Fruit fly (Drosophila melanogaster) whole organism, embryonic: ENCODE data around the gene Atu.

Source experiments
- B-H1 ChIP-seq: fragments of 200-800 bp; sonication (Bioruptor generic); IDR thresholded peaks from 3 replicates; pipeline ENCODE4 v1.3.6; 2022; ENCODE audit warnings: missing biosample characterization, missing genetic modification characterization
- CG11723 ChIP-seq: fragments of 200-800 bp; sonication (Bioruptor generic); optimal IDR thresholded peaks from 2 replicates; lab custom pipeline; 2017; ENCODE audit warnings: missing biosample characterization, mild to moderate bottlenecking, missing genetic modification characterization
- CG13296 ChIP-seq: fragments of 200-800 bp; sonication (Bioruptor generic); optimal IDR thresholded peaks from 3 replicates; lab custom pipeline; 2018; ENCODE audit warnings: missing biosample characterization, mild to moderate bottlenecking, missing genetic modification characterization
- CG33213 ChIP-seq: fragments of 200-800 bp; sonication (Bioruptor generic); optimal IDR thresholded peaks from 3 replicates; lab custom pipeline; 2016; ENCODE audit warnings: missing biosample characterization, missing genetic modification characterization
- CG8944 ChIP-seq: fragments of 200-800 bp; sonication (Bioruptor generic); optimal IDR thresholded peaks from 3 replicates; lab custom pipeline; 2016; ENCODE audit warnings: missing biosample characterization, missing genetic modification characterization
- Camta ChIP-seq: fragments of 200-800 bp; sonication (Bioruptor generic); optimal IDR thresholded peaks from 2 replicates; lab custom pipeline; 2016; ENCODE audit warnings: missing biosample characterization, missing genetic modification characterization
- CrebB ChIP-seq: fragments of 200-800 bp; sonication (Bioruptor generic); optimal IDR thresholded peaks from 3 replicates; lab custom pipeline; 2018; ENCODE audit warnings: missing biosample characterization, mild to moderate bottlenecking, missing genetic modification characterization
- Sox100B ChIP-seq: fragments of 200-800 bp; sonication (Bioruptor generic); optimal IDR thresholded peaks from 3 replicates; lab custom pipeline; 2018; ENCODE audit warnings: missing biosample characterization, mild to moderate bottlenecking, missing genetic modification characterization
- Xbp1 ChIP-seq: fragments of 200-800 bp; sonication (Bioruptor generic); optimal IDR thresholded peaks from 3 replicates; lab custom pipeline; 2016; ENCODE audit warnings: missing biosample characterization, mild to moderate bottlenecking, missing genetic modification characterization
- psq ChIP-seq: fragments of 200-800 bp; sonication (Bioruptor generic); optimal IDR thresholded peaks from 2 replicates; lab custom pipeline; 2017; ENCODE audit warnings: missing biosample characterization, missing genetic modification characterization
- tup ChIP-seq: fragments of 200-800 bp; sonication (Bioruptor generic); optimal IDR thresholded peaks from 2 replicates; lab custom pipeline; 2016; ENCODE audit warnings: missing biosample characterization, mild to moderate bottlenecking, missing genetic modification characterization, moderate library complexity

- TF ChIP-seq CG13296 (GFP tag; lab: Kevin White, UChicago) (peak; percentile 12), B-H1 (GFP tag; lab: Robert Waterston, UW) (no peak), CrebB (tag; lab: Kevin White, UChicago) (no peak), psq (no peak), Sox100B (no peak), CG33213 (GFP tag; lab: Kevin White, UChicago) (no peak), CG8944 (no peak), CG11723 (GFP tag; lab: Kevin White, UChicago) (no peak), tup (GFP tag; lab: Kevin White, UChicago) (no peak), Camta (GFP tag; lab: Kevin White, UChicago) (no peak), Xbp1 (GFP tag; lab: Kevin White, UChicago) (no peak)
These were observed 46.0 kb downstream of the Atu start for dm6 chr3R:5658984-5659802.
